Worm (Caenorhabditis elegans): ENCODE measurements around the gene T04B8.5.

T04B8.5 gene

DNA sequence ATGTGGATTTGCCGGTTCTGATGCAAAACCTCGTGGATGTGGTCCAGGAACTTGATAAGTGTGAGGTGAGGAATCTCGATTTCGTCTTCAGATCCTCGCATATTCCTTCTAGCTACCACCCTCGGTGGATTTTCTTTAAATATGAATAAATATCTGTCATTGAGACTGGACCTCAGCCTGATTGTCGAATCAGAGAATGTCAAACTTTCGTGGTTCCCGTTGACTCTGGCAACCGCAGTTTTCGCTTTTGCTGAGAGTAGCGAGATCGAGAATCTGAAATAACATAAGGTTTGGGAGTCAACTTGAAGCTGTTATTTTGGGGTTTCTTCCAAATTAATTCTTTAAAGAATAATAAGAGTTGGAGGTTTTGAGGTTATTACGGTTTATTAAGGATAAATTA, 41.7 kb downstream of the T04B8.5 start, which contains the start of gene fbxb-14:
TSS of gene fbxb-14 (minus strand) at position 101 of the 400 bp plus-strand sequence.
- TF ChIP-seq elt-2 (tag; optimal IDR thresholded peaks at IDR 0.05) = no peak
- TF ChIP-seq lsy-12 (tag; optimal IDR thresholded peaks at IDR 0.05) = no peak
- no peak for TF ChIP-seq nhr-23 (tag; optimal IDR thresholded peaks at IDR 0.05)
- no peak for TF ChIP-seq ceh-82 (tag; optimal IDR thresholded peaks at IDR 0.05)
- no peak for TF ChIP-seq ztf-11 (tag; optimal IDR thresholded peaks at IDR 0.05)
- TF ChIP-seq nhr-77 (tag; optimal IDR thresholded peaks at IDR 0.05) = no peak
- TF ChIP-seq mml-1 (tag; optimal IDR thresholded peaks at IDR 0.05) = no peak
- TF ChIP-seq nhr-76 (tag; optimal IDR thresholded peaks at IDR 0.05) = no peak

- TF ChIP-seq nhr-28 (tag; optimal IDR thresholded peaks at IDR 0.05) (no peak), ZK546.5 (tag; optimal IDR thresholded peaks at IDR 0.05) (no peak)
Observed at ce11 chrII:581983-582382, 42.4 kb downstream of the T04B8.5 start.

DNA sequence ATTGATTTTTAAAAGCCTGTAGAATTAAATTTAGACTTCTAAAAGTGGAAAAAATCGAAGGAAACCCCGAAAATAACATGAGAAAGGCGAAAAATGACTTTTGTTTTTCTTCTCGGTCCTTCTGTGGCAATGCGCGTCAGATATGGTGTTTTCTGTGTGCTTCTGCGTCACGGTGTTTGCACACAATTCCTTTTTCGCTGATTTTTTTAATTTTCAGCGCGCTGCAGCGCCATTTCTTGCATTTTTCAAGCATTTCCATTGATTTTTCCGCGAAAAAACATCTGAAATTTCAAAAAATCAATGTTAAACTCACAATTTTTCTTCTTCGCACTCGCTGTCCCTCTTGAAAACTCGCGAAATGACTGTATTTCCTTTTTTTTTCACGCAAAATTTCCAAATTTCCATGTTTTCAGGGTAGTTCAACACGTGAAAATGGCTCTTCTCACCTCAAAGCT, 44.1 kb downstream of the T04B8.5 start, which contains the start of the genes cdc-37 and W08F4.3:
TSS of gene cdc-37 (minus strand) at position 405 of the 455 bp plus-strand sequence.
TSS of gene W08F4.3 (plus strand) at position 414 of the 455 bp plus-strand sequence.
- peak; percentile 16 for TF ChIP-seq lin-15B (tag; optimal IDR thresholded peaks at IDR 0.05)
- TF ChIP-seq zag-1 (tag; optimal IDR thresholded peaks at IDR 0.05) = no peak
- TF ChIP-seq ceh-9 (tag; optimal IDR thresholded peaks at IDR 0.05) = no peak
- no peak for TF ChIP-seq pha-4 (tag; optimal IDR thresholded peaks at IDR 0.05)
- peak; percentile 44 for TF ChIP-seq hmg-11 (tag; optimal IDR thresholded peaks at IDR 0.05)
- TF ChIP-seq nhr-77 (tag; optimal IDR thresholded peaks at IDR 0.05) = no peak

DNA sequence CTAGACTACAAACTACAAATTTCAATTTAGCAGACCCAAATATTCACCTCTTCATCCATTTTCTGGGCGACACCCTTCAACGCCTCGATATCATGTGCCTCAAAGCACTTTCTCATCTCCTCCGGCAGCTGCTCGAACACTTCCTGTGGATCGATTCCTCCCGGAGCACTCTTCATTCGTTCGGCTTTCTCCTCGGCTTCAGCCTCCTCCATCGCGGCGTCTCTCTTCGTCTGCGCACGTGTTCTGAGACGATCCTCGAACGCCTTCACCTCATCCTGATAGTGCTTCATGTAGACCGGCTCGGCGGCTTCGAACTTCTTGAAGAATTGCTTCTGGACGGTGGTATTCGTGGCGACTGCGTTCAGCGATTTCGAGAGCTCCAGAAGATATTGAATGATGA, 45.5 kb downstream of the T04B8.5 start:
- TF ChIP-seq hmg-11 (tag; optimal IDR thresholded peaks at IDR 0.05) (no peak), nhr-28 (tag; optimal IDR thresholded peaks at IDR 0.05) (no peak), skn-1 (tag; optimal IDR thresholded peaks at IDR 0.05) (no peak), ztf-11 (tag; optimal IDR thresholded peaks at IDR 0.05) (no peak), ceh-28 (tag; optimal IDR thresholded peaks at IDR 0.05) (no peak), egl-27 (tag; optimal IDR thresholded peaks at IDR 0.05) (no peak), sea-2 (GFP tag; optimal IDR thresholded peaks at IDR 0.05) (no peak), elt-3 (tag; optimal IDR thresholded peaks at IDR 0.05) (no peak), nhr-76 (tag; optimal IDR thresholded peaks at IDR 0.05) (no peak), nhr-25 (tag; optimal IDR thresholded peaks at IDR 0.05) (no peak), unc-39 (tag; optimal IDR thresholded peaks at IDR 0.05) (no peak), ceh-82 (tag; optimal IDR thresholded peaks at IDR 0.05) (no peak), R02D3.7 (tag; optimal IDR thresholded peaks at IDR 0.05) (no peak), snpc-4 (tag; optimal IDR thresholded peaks at IDR 0.05) (no peak), nhr-11 (tag; optimal IDR thresholded peaks at IDR 0.05) (no peak), ama-1 (optimal IDR thresholded peaks at IDR 0.05) (no peak), fkh-10 (GFP tag; optimal IDR thresholded peaks at IDR 0.05) (no peak), elt-1 (tag; optimal IDR thresholded peaks at IDR 0.05) (no peak), lsy-12 (tag; optimal IDR thresholded peaks at IDR 0.05) (no peak), nfya-1 (tag; optimal IDR thresholded peaks at IDR 0.05; ENCODE audit: insufficient read depth) (no peak)

DNA sequence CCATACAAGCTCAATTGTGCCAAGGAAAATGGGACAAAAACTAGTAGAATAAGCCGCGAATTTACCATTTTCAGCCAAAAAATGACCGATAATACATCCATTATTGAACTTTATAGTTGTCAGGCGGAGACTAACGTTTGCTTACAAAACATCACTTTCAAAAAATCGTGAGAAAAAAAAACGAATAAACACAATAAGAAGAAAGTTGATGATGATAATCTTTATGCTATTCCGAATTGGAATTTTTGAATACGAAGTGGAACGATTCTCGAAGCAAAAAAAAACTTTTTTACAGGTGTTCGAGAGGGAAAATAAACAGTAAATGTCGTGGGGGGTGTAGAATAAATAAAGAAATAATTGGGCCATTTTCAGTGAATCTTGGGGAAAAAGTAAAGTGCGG, 46.7 kb downstream of the T04B8.5 start, which contains the start of gene W08F4.7:
TSS of gene W08F4.7 (minus strand) at position 101 of the 400 bp plus-strand sequence.
- TF ChIP-seq unc-62 (GFP tag; optimal IDR thresholded peaks at IDR 0.05) (no peak), nhr-25 (tag; optimal IDR thresholded peaks at IDR 0.05) (no peak), nhr-12 (tag; optimal IDR thresholded peaks at IDR 0.05) (no peak), nhr-76 (tag; optimal IDR thresholded peaks at IDR 0.05) (no peak), nhr-77 (tag; optimal IDR thresholded peaks at IDR 0.05) (no peak)

- TF ChIP-seq nhr-25 (tag; optimal IDR thresholded peaks at IDR 0.05) = peak; percentile 61
- TF ChIP-seq mml-1 (tag; optimal IDR thresholded peaks at IDR 0.05) = no peak
- TF ChIP-seq nhr-23 (tag; optimal IDR thresholded peaks at IDR 0.05) = peak; percentile 78
Observed at ce11 chrII:574064-574463, 50.3 kb downstream of the T04B8.5 start.

DNA sequence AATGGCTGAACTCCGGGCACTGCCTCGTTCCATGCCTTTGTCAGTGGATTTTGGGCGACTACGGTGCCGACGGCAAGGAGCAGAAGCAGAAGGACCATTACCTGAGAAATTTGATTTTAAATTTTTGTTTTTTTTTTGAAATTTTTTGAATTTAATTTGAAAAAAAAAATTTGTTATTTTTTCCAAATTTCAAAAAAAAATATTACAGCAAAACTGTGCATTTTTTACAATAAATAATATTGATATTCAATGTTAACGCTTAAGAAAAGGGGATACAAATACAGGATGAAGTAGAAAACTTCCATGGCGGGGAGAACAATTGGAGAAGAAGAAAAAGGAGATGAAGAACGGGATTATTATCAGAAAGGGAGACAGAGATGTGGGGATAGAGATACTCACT, 52.3 kb downstream of the T04B8.5 start, which contains the start of gene mlt-8:
TSS of gene mlt-8 (minus strand) at position 101 of the 400 bp plus-strand sequence.
- TF ChIP-seq nhr-43 (tag; optimal IDR thresholded peaks at IDR 0.05; ENCODE audit: poor library complexity, severe bottlenecking) (no peak), unc-39 (tag; optimal IDR thresholded peaks at IDR 0.05) (no peak), hmg-11 (tag; optimal IDR thresholded peaks at IDR 0.05) (no peak), aly-2 (tag; optimal IDR thresholded peaks at IDR 0.05) (no peak), egl-27 (tag; optimal IDR thresholded peaks at IDR 0.05) (no peak), pha-4 (tag; optimal IDR thresholded peaks at IDR 0.05) (no peak), nhr-23 (tag; optimal IDR thresholded peaks at IDR 0.05) (no peak), pqm-1 (tag; optimal IDR thresholded peaks at IDR 0.05) (no peak), ceh-9 (tag; optimal IDR thresholded peaks at IDR 0.05) (no peak), snpc-4 (tag; optimal IDR thresholded peaks at IDR 0.05) (no peak), sea-2 (GFP tag; optimal IDR thresholded peaks at IDR 0.05) (no peak), ceh-16 (tag; optimal IDR thresholded peaks at IDR 0.05) (no peak), nhr-77 (tag; optimal IDR thresholded peaks at IDR 0.05) (no peak), ceh-82 (tag; optimal IDR thresholded peaks at IDR 0.05) (no peak), zag-1 (tag; optimal IDR thresholded peaks at IDR 0.05) (no peak), fos-1 (tag; optimal IDR thresholded peaks at IDR 0.05) (no peak), mdl-1 (tag; optimal IDR thresholded peaks at IDR 0.05) (no peak), lin-39 (tag; optimal IDR thresholded peaks at IDR 0.05) (no peak), elt-2 (tag; optimal IDR thresholded peaks at IDR 0.05) (no peak)
